Worm (Caenorhabditis elegans) whole organism, late embryonic: ENCODE measurements around the gene ptr-15.

Experiments used
- T23F11.4 ChIP-seq: fragments of 200-800 bp; sonication (Bioruptor generic); optimal IDR thresholded peaks from 2 replicates; lab custom pipeline; 2018; ENCODE audit warnings: mild to moderate bottlenecking, missing genetic modification characterization, missing compliant biosample characterization
- elt-2 ChIP-seq: sonication (generic microtip); optimal IDR thresholded peaks from 2 replicates; lab custom pipeline; 2016; ENCODE audit warnings: missing genetic modification reagents, missing genetic modification characterization, missing compliant biosample characterization
- fkh-10 ChIP-seq: fragments of 150-350 bp; optimal IDR thresholded peaks from 2 replicates; lab custom pipeline; 2014; ENCODE audit warnings: missing biosample characterization, missing genetic modification reagents, missing genetic modification characterization
- hlh-15 ChIP-seq: sonication (generic microtip); optimal IDR thresholded peaks from 2 replicates; lab custom pipeline; 2016; ENCODE audit warnings: missing genetic modification characterization, missing compliant biosample characterization
- hlh-30 ChIP-seq: sonication (generic microtip); optimal IDR thresholded peaks from 2 replicates; lab custom pipeline; 2017; ENCODE audit warnings: antibody characterized with exemption, missing genetic modification characterization, missing compliant biosample characterization; ENCODE audit not compliant: insufficient read depth
- pax-1 ChIP-seq: fragments of 150-350 bp; optimal IDR thresholded peaks from 2 replicates; lab custom pipeline; 2014; ENCODE audit warnings: missing biosample characterization, missing genetic modification characterization
- pha-4 ChIP-seq: fragments of 150-350 bp; optimal IDR thresholded peaks from 2 replicates; lab custom pipeline; 2018; ENCODE audit warnings: missing biosample characterization, missing genetic modification reagents, missing genetic modification characterization
- pros-1 ChIP-seq: fragments of 150-350 bp; optimal IDR thresholded peaks from 2 replicates; lab custom pipeline; 2014; ENCODE audit warnings: missing biosample characterization, missing genetic modification reagents, missing genetic modification characterization
- sox-4 ChIP-seq: sonication (generic microtip); optimal IDR thresholded peaks from 2 replicates; lab custom pipeline; 2017; ENCODE audit warnings: mild to moderate bottlenecking, missing genetic modification characterization, inconsistent platforms, missing compliant biosample characterization
- unc-3 ChIP-seq, 2 experiments: fragments of 200-800 bp in 1 of 2; sonication (Bioruptor generic) in 1 of 2; sonication (generic microtip) in 1 of 2; conservative IDR thresholded peaks in 1 of 2; optimal IDR thresholded peaks in 1 of 2; 2 replicates each; pipeline versions ENCODE4 v1.3.6 to Lab custom; 2016 to 2022; ENCODE audit warnings: missing compliant biosample characterization in 2 of 2, missing genetic modification characterization in 2 of 2, missing genetic modification reagents in 1 of 2
- ztf-16 ChIP-seq: sonication (generic microtip); optimal IDR thresholded peaks from 2 replicates; lab custom pipeline; 2017; ENCODE audit warnings: missing genetic modification characterization, missing compliant biosample characterization

DNA sequence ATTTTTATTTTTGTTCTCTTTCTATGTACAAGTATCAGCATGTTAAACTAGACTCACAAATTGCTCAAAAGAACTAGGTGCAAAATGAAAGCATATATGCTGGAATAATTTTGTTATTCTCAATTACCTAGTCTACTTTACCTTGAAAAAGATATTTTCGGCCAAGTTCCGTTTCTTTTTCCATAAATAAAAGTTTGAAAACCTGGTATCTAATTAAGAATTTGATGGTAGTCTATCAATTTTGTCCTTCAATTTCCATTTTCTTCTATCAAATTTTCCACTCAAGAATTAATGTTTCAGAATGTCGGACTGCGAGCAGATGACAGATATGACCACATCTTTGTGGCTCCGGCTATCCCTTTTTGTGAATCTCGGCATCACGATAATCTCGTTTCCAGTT lies 34.0 kb upstream of the ptr-15 start, which contains the start of gene srab-4:
- TF ChIP-seq fkh-10 (GFP tag; lab: Kevin White, UChicago) (no peak), hlh-15 (tag; lab: Kevin White, UChicago) (no peak), hlh-30 (tag; lab: Kevin White, UChicago) (no peak), pax-1 (tag; lab: Kevin White, UChicago) (no peak), ztf-16 (tag; lab: Kevin White, UChicago) (no peak), pha-4 (no peak), pros-1 (no peak), elt-2 (tag; lab: Kevin White, UChicago) (no peak), unc-3 (GFP tag; conservative IDR thresholded peaks at IDR 0.05; lab: Robert Waterston, UW) (no peak), unc-3 (tag; optimal IDR thresholded peaks at IDR 0.05; lab: Kevin White, UChicago) (no peak), sox-4 (no peak), T23F11.4 (no peak)
